Fruit fly (Drosophila melanogaster) whole organism, embryonic: Measurements from ENCODE around the gene Nrd1.

Experiments used
- B-H1 ChIP-seq: fragments of 200-800 bp; sonication (Bioruptor generic); IDR thresholded peaks from 3 replicates; pipeline ENCODE4 v1.3.6; 2022; ENCODE audit warnings: missing biosample characterization, missing genetic modification characterization
- CG10267 ChIP-seq: fragments of 200-800 bp; sonication (Bioruptor generic); optimal IDR thresholded peaks from 2 replicates; lab custom pipeline; 2018; ENCODE audit warnings: missing biosample characterization, mild to moderate bottlenecking, missing genetic modification characterization, moderate library complexity
- CG10543 ChIP-seq: fragments of 200-800 bp; sonication (Bioruptor generic); optimal IDR thresholded peaks from 3 replicates; lab custom pipeline; 2017; ENCODE audit warnings: missing biosample characterization, mild to moderate bottlenecking, missing genetic modification characterization, moderate library complexity
- CG12104 ChIP-seq: fragments of 200-800 bp; sonication (Bioruptor generic); optimal IDR thresholded peaks from 3 replicates; lab custom pipeline; 2016; ENCODE audit warnings: missing biosample characterization, missing genetic modification characterization
- CG12769 ChIP-seq: fragments of 200-800 bp; sonication (Bioruptor generic); optimal IDR thresholded peaks from 2 replicates; lab custom pipeline; 2019; ENCODE audit warnings: missing biosample characterization, mild to moderate bottlenecking, missing genetic modification characterization, moderate library complexity
- CG13775 ChIP-seq: fragments of 200-800 bp; sonication (Bioruptor generic); optimal IDR thresholded peaks from 3 replicates; lab custom pipeline; 2017; ENCODE audit warnings: missing biosample characterization, mild to moderate bottlenecking, missing genetic modification characterization
- CG15479 ChIP-seq: fragments of 200-800 bp; sonication (Bioruptor generic); optimal IDR thresholded peaks from 3 replicates; lab custom pipeline; 2019; ENCODE audit warnings: missing biosample characterization, mild to moderate bottlenecking, missing genetic modification characterization, moderate library complexity
- CG1602 ChIP-seq: fragments of 200-800 bp; sonication (Bioruptor generic); optimal IDR thresholded peaks from 3 replicates; lab custom pipeline; 2016; ENCODE audit warnings: missing biosample characterization, missing genetic modification characterization
- CG1603 ChIP-seq: fragments of 200-800 bp; sonication (Bioruptor generic); optimal IDR thresholded peaks from 2 replicates; lab custom pipeline; 2019; ENCODE audit warnings: missing biosample characterization, mild to moderate bottlenecking, missing genetic modification characterization, moderate library complexity
- CG2120 ChIP-seq: fragments of 200-800 bp; sonication (Bioruptor generic); optimal IDR thresholded peaks from 3 replicates; lab custom pipeline; 2016; ENCODE audit warnings: missing biosample characterization, missing genetic modification characterization
- CG2712 ChIP-seq: fragments of 200-800 bp; optimal IDR thresholded peaks from 3 replicates; lab custom pipeline; 2019; ENCODE audit warnings: missing biosample characterization, mild to moderate bottlenecking, missing genetic modification characterization, moderate library complexity
- CG34376 ChIP-seq: fragments of 200-800 bp; sonication (Bioruptor generic); optimal IDR thresholded peaks from 2 replicates; lab custom pipeline; 2018; ENCODE audit warnings: missing biosample characterization, mild to moderate bottlenecking, missing genetic modification characterization
- CG34422 ChIP-seq: fragments of 200-800 bp; sonication (Bioruptor generic); IDR thresholded peaks from 3 replicates; pipeline ENCODE4 v1.3.6; 2022; ENCODE audit warnings: missing biosample characterization, missing genetic modification characterization
- CG4617 ChIP-seq: fragments of 200-800 bp; sonication (Bioruptor generic); optimal IDR thresholded peaks from 3 replicates; lab custom pipeline; 2016; ENCODE audit warnings: missing biosample characterization, missing genetic modification characterization, borderline replicate concordance
- CG8359 ChIP-seq: fragments of 200-800 bp; sonication (Bioruptor generic); optimal IDR thresholded peaks from 2 replicates; lab custom pipeline; 2017; ENCODE audit warnings: missing biosample characterization, mild to moderate bottlenecking, missing genetic modification characterization, borderline replicate concordance
- CG9727 ChIP-seq: fragments of 200-800 bp; sonication (Bioruptor generic); optimal IDR thresholded peaks from 3 replicates; lab custom pipeline; 2017; ENCODE audit warnings: missing biosample characterization, mild to moderate bottlenecking, missing genetic modification characterization
- CG9797 ChIP-seq: fragments of 200-800 bp; sonication (Bioruptor generic); optimal IDR thresholded peaks from 3 replicates; lab custom pipeline; 2018; ENCODE audit warnings: missing biosample characterization, mild to moderate bottlenecking, missing genetic modification characterization
- CG9876 ChIP-seq: fragments of 200-800 bp; sonication (Bioruptor generic); optimal IDR thresholded peaks from 2 replicates; lab custom pipeline; 2016; ENCODE audit warnings: missing biosample characterization, missing genetic modification characterization
- Doc2 ChIP-seq: fragments of 200-800 bp; sonication (Bioruptor generic); IDR thresholded peaks from 2 replicates; pipeline ENCODE4 v1.3.6; 2022; ENCODE audit warnings: missing biosample characterization, missing genetic modification characterization
- Eip74EF ChIP-seq, 2 experiments: fragments of 200-800 bp in 1 of 2; fragments of >200 bp in 1 of 2; sonication (Bioruptor generic) in 1 of 2; optimal IDR thresholded peaks; 2 replicates each; lab custom pipeline; 2017 to 2019; ENCODE audit warnings: missing biosample characterization in 2 of 2, missing genetic modification characterization in 2 of 2, mild to moderate bottlenecking in 1 of 2, moderate library complexity in 1 of 2
- Ets65A ChIP-seq: fragments of 200-800 bp; sonication (Bioruptor generic); peaks from one replicate; lab custom pipeline; 2016; ENCODE audit warnings: missing biosample characterization, missing genetic modification characterization
- Ets97D ChIP-seq: fragments of 200-800 bp; sonication (Bioruptor generic); optimal IDR thresholded peaks from 3 replicates; lab custom pipeline; 2016; ENCODE audit warnings: missing biosample characterization, missing genetic modification characterization
- Gug ChIP-seq: fragments of 200-800 bp; sonication (Bioruptor generic); IDR thresholded peaks from 4 replicates; pipeline ENCODE4 v1.3.6; 2022; ENCODE audit warnings: missing biosample characterization, missing genetic modification characterization
- HmgZ ChIP-seq: fragments of 200-800 bp; sonication (Bioruptor generic); optimal IDR thresholded peaks from 2 replicates; lab custom pipeline; 2018; ENCODE audit warnings: missing biosample characterization, mild to moderate bottlenecking, missing genetic modification characterization
- Hmr ChIP-seq: fragments of 200-800 bp; sonication (Bioruptor generic); optimal IDR thresholded peaks from 3 replicates; lab custom pipeline; 2017; ENCODE audit warnings: mild to moderate bottlenecking, missing biosample characterization, missing genetic modification reagents, missing genetic modification characterization
- Hr51 ChIP-seq, 2 experiments: fragments of 200-800 bp; sonication (Bioruptor generic); optimal IDR thresholded peaks; 2 replicates in 1 of 2; 3 replicates in 1 of 2; lab custom pipeline; 2016 to 2018; ENCODE audit warnings: missing biosample characterization in 2 of 2, missing genetic modification characterization in 2 of 2, mild to moderate bottlenecking in 1 of 2, moderate library complexity in 1 of 2
- Kr ChIP-seq: fragments of 200-800 bp; sonication (Bioruptor generic); optimal IDR thresholded peaks from 2 replicates; lab custom pipeline; 2017; ENCODE audit warnings: missing biosample characterization, mild to moderate bottlenecking, missing genetic modification characterization
- Mad ChIP-seq: fragments of 200-800 bp; sonication (Bioruptor generic); optimal IDR thresholded peaks from 2 replicates; lab custom pipeline; 2016; ENCODE audit warnings: missing biosample characterization, missing genetic modification characterization
- Scr ChIP-seq: fragments of 200-800 bp; sonication (Bioruptor generic); IDR thresholded peaks from 2 replicates; pipeline ENCODE4 v1.3.6; 2022; ENCODE audit warnings: missing biosample characterization, missing genetic modification characterization; ENCODE audit not compliant: partially characterized antibody
- Spps ChIP-seq: fragments of 200-800 bp; sonication (Bioruptor generic); optimal IDR thresholded peaks from 2 replicates; lab custom pipeline; 2018; ENCODE audit warnings: missing biosample characterization, mild to moderate bottlenecking, missing genetic modification characterization
- az2 ChIP-seq: fragments of 200-800 bp; sonication (Bioruptor generic); optimal IDR thresholded peaks from 3 replicates; lab custom pipeline; 2016; ENCODE audit warnings: missing biosample characterization, missing genetic modification characterization
- bsh ChIP-seq, 2 experiments: fragments of 200-800 bp; sonication (Bioruptor generic); optimal IDR thresholded peaks; 2 replicates each; lab custom pipeline; 2017 to 2018; ENCODE audit warnings: mild to moderate bottlenecking in 2 of 2, missing biosample characterization in 2 of 2, missing genetic modification characterization in 2 of 2, moderate library complexity in 1 of 2
- croc ChIP-seq: fragments of 200-800 bp; sonication (Bioruptor generic); conservative IDR thresholded peaks from 3 replicates; pipeline ENCODE4 v1.3.6; 2022; ENCODE audit warnings: missing biosample characterization, missing genetic modification characterization
- eyg ChIP-seq: fragments of 200-800 bp; sonication (Bioruptor generic); optimal IDR thresholded peaks from 3 replicates; lab custom pipeline; 2016; ENCODE audit warnings: missing biosample characterization, missing genetic modification characterization
- gfzf ChIP-seq: fragments of 200-800 bp; sonication (Bioruptor generic); optimal IDR thresholded peaks from 2 replicates; lab custom pipeline; 2016; ENCODE audit warnings: missing biosample characterization, mild to moderate bottlenecking, missing genetic modification characterization, moderate library complexity
- h ChIP-seq: fragments of >200 bp; optimal IDR thresholded peaks from 2 replicates; lab custom pipeline; 2017
- insv ChIP-seq, 2 experiments: fragments of 200-800 bp; sonication (Bioruptor generic); optimal IDR thresholded peaks; 3 replicates each; lab custom pipeline; 2016 to 2018; ENCODE audit warnings: missing biosample characterization in 2 of 2, missing genetic modification characterization in 2 of 2
- mirr ChIP-seq: fragments of 200-800 bp; sonication (Bioruptor generic); optimal IDR thresholded peaks from 3 replicates; lab custom pipeline; 2018; ENCODE audit warnings: missing biosample characterization, mild to moderate bottlenecking, missing genetic modification characterization
- nau ChIP-seq: fragments of 200-800 bp; sonication (Bioruptor generic); optimal IDR thresholded peaks from 3 replicates; lab custom pipeline; 2017; ENCODE audit warnings: missing biosample characterization, mild to moderate bottlenecking, missing genetic modification characterization, missing genetic modification reagents
- pnt ChIP-seq: fragments of 200-800 bp; sonication (Bioruptor generic); optimal IDR thresholded peaks from 3 replicates; lab custom pipeline; 2016; ENCODE audit warnings: missing biosample characterization, missing genetic modification characterization
- prd ChIP-seq, 3 experiments: fragments of >200 bp in 2 of 3; fragments of 200-800 bp in 1 of 3; sonication (Bioruptor generic) in 1 of 3; optimal IDR thresholded peaks in 2 of 3; IDR thresholded peaks in 1 of 3; 2 replicates in 2 of 3; 3 replicates in 1 of 3; pipeline versions ENCODE4 v1.3.6 to Lab custom; 2017 to 2022; ENCODE audit warnings: missing biosample characterization in 1 of 3, missing genetic modification characterization in 1 of 3
- pzg ChIP-seq: fragments of 200-800 bp; sonication (Bioruptor generic); optimal IDR thresholded peaks from 3 replicates; lab custom pipeline; 2018; ENCODE audit warnings: missing biosample characterization, mild to moderate bottlenecking, missing genetic modification characterization, moderate library complexity
- repo ChIP-seq: fragments of 200-800 bp; sonication (Bioruptor generic); optimal IDR thresholded peaks from 2 replicates; lab custom pipeline; 2016; ENCODE audit warnings: missing biosample characterization, missing genetic modification characterization
- ro ChIP-seq: fragments of 200-800 bp; sonication (Bioruptor generic); IDR thresholded peaks from 2 replicates; pipeline ENCODE4 v1.3.6; 2022; ENCODE audit warnings: missing biosample characterization, missing genetic modification characterization
- tin ChIP-seq: fragments of 200-800 bp; sonication (Bioruptor generic); optimal IDR thresholded peaks from 3 replicates; lab custom pipeline; 2016; ENCODE audit warnings: missing biosample characterization, missing genetic modification characterization
- tx ChIP-seq: fragments of 200-800 bp; sonication (Bioruptor generic); optimal IDR thresholded peaks from 2 replicates; lab custom pipeline; 2016; ENCODE audit warnings: missing biosample characterization, missing genetic modification characterization
- vnd ChIP-seq: fragments of 200-800 bp; sonication (Bioruptor generic); IDR thresholded peaks from 3 replicates; pipeline ENCODE4 v1.3.6; 2022; ENCODE audit warnings: missing biosample characterization, missing genetic modification characterization; ENCODE audit not compliant: partially characterized antibody
- wor ChIP-seq: fragments of 200-800 bp; sonication (Bioruptor generic); IDR thresholded peaks from 2 replicates; pipeline ENCODE4 v1.3.6; 2022; ENCODE audit warnings: missing biosample characterization, missing genetic modification characterization

Gene Nrd1

dm6 chrX:11854758-11855465 is 13.8 kb downstream of the Nrd1 start, which contains the start of the genes CG10347 and ATP7 (continued):
- TF ChIP-seq Kr (GFP tag; lab: Kevin White, UChicago) (no peak), CG2712 (peak; percentile 44), B-H1 (no peak), CG12769 (peak; percentile 5), CG4617 (GFP tag; lab: Kevin White, UChicago) (peak; percentile 23), Spps (tag; lab: Kevin White, UChicago) (no peak), wor (GFP tag; lab: Robert Waterston, UW) (no peak), nau (GFP tag; lab: Kevin White, UChicago) (peak; percentile 5), CG2120 (GFP tag; lab: Kevin White, UChicago) (peak; percentile 62), pnt (GFP tag; lab: Kevin White, UChicago) (peak; percentile 17), prd (optimal IDR thresholded peaks at IDR 0.05; lab: Kevin White, UChicago) (no peak), prd (GFP tag; IDR thresholded peaks at IDR 0.05; lab: Robert Waterston, UW) (peak; percentile 22; the same call in 2 of the 3 replicates), CG1602 (GFP tag; lab: Kevin White, UChicago) (peak; percentile 10), CG13775 (GFP tag; lab: Kevin White, UChicago) (peak; percentile 26), Hmr (peak; percentile 60), CG10267 (peak; percentile 70), h (lab: Kevin White, UChicago) (no peak), Gug (GFP tag; lab: Robert Waterston, UW) (peak; percentile 20; the same call in 1 of the 4 replicates), pzg (GFP tag; lab: Kevin White, UChicago) (peak; percentile 72), Ets97D (peak; percentile 53), tin (peak; percentile 25), CG1603 (tag; lab: Kevin White, UChicago) (peak; percentile 46), Ets65A (GFP tag; lab: Kevin White, UChicago) (peak; percentile 80), eyg (GFP tag; lab: Kevin White, UChicago) (no peak), Eip74EF (GFP tag; optimal IDR thresholded peaks at IDR 0.05; lab: Kevin White, UChicago) (no peak), HmgZ (tag; lab: Kevin White, UChicago) (peak; percentile 60), Hr51 (GFP tag; optimal IDR thresholded peaks at IDR 0.05; lab: Kevin White, UChicago) (peak; percentile 17 to 21), Scr (peak; percentile 94), CG10543 (GFP tag; lab: Kevin White, UChicago) (peak; percentile 33), bsh (GFP tag; optimal IDR thresholded peaks at IDR 0.05; lab: Kevin White, UChicago) (no peak), CG9727 (peak; percentile 9), repo (GFP tag; lab: Kevin White, UChicago) (peak; percentile 25), croc (no peak), ro (no peak), Mad (peak; percentile 10), CG12104 (peak; percentile 7), CG34376 (GFP tag; lab: Kevin White, UChicago) (peak; percentile 33), gfzf (GFP tag; lab: Kevin White, UChicago) (peak; percentile 5), az2 (GFP tag; lab: Kevin White, UChicago) (peak; percentile 13), CG8359 (GFP tag; lab: Kevin White, UChicago) (no peak), mirr (GFP tag; lab: Kevin White, UChicago) (no peak), CG34422 (GFP tag; lab: Robert Waterston, UW) (peak; percentile 17; the same call in 1 of the 3 replicates), CG9797 (GFP tag; lab: Kevin White, UChicago) (peak; percentile 23), CG15479 (GFP tag; lab: Kevin White, UChicago) (no peak), tx (GFP tag; lab: Kevin White, UChicago) (peak; percentile 13), CG9876 (GFP tag; lab: Kevin White, UChicago) (no peak), insv (GFP tag; optimal IDR thresholded peaks at IDR 0.05; lab: Kevin White, UChicago) (peak in 1 of 2 experiments; percentile 8), vnd (GFP tag; lab: Robert Waterston, UW) (peak; percentile 85), Doc2 (no peak)
